Worm (Caenorhabditis elegans) whole organism, young adult: Measurements from ENCODE around the gene ZK930.2.

Source experiments
- F33H1.4 ChIP-seq: fragments of 200-800 bp; sonication (Bioruptor generic); IDR thresholded peaks from 2 replicates; pipeline ENCODE4 v1.3.6; 2022; ENCODE audit warnings: missing genetic modification reagents, missing genetic modification characterization, missing compliant biosample characterization
- F37B4.10 ChIP-seq: fragments of 200-800 bp; sonication (Bioruptor generic); IDR thresholded peaks from 2 replicates; pipeline ENCODE4 v1.3.6; 2022; ENCODE audit warnings: missing genetic modification characterization, missing compliant biosample characterization
- ZK185.1 ChIP-seq: sonication (generic microtip); optimal IDR thresholded peaks from 2 replicates; lab custom pipeline; 2016; ENCODE audit warnings: mild to moderate bottlenecking, missing genetic modification characterization, missing compliant biosample characterization; ENCODE audit not compliant: poor library complexity, severe bottlenecking
- akir-1 ChIP-seq: fragments of 200-800 bp; sonication (Bioruptor generic); optimal IDR thresholded peaks from 2 replicates; lab custom pipeline; 2018; ENCODE audit warnings: mild to moderate bottlenecking, missing genetic modification characterization, moderate library complexity, missing compliant biosample characterization
- aptf-3 ChIP-seq: fragments of 200-800 bp; sonication (Bioruptor generic); IDR thresholded peaks from 2 replicates; pipeline ENCODE4 v1.3.6; 2022; ENCODE audit warnings: missing genetic modification characterization, missing compliant biosample characterization
- attf-6 ChIP-seq: fragments of 200-800 bp; sonication (Bioruptor generic); IDR thresholded peaks from 2 replicates; pipeline ENCODE4 v1.3.6; 2022; ENCODE audit warnings: missing genetic modification reagents, missing genetic modification characterization, missing compliant biosample characterization
- bed-1 ChIP-seq: fragments of 200-800 bp; sonication (Bioruptor generic); IDR thresholded peaks from 2 replicates; pipeline ENCODE4 v1.3.6; 2022; ENCODE audit warnings: missing genetic modification reagents, missing genetic modification characterization, missing compliant biosample characterization
- bed-2 ChIP-seq: fragments of 200-800 bp; sonication (Bioruptor generic); IDR thresholded peaks from 2 replicates; pipeline ENCODE4 v1.3.6; 2022; ENCODE audit warnings: missing genetic modification reagents, missing genetic modification characterization, missing compliant biosample characterization
- cebp-1 ChIP-seq, 2 experiments: fragments of 200-800 bp in 1 of 2; sonication (Bioruptor generic) in 1 of 2; sonication (generic microtip) in 1 of 2; IDR thresholded peaks in 1 of 2; optimal IDR thresholded peaks in 1 of 2; 2 replicates each; pipeline versions ENCODE4 v1.3.6 to Lab custom; 2017 to 2022; ENCODE audit warnings: missing compliant biosample characterization in 2 of 2, missing genetic modification characterization in 2 of 2, mild to moderate bottlenecking in 1 of 2, missing genetic modification reagents in 1 of 2, moderate library complexity in 1 of 2
- cebp-2 ChIP-seq: fragments of 200-800 bp; sonication (Bioruptor generic); IDR thresholded peaks from 2 replicates; pipeline ENCODE4 v1.3.6; 2022; ENCODE audit warnings: missing genetic modification characterization, missing compliant biosample characterization
- ceh-58 ChIP-seq: fragments of 200-800 bp; sonication (Bioruptor generic); IDR thresholded peaks from 2 replicates; pipeline ENCODE4 v1.3.6; 2022; ENCODE audit warnings: missing genetic modification characterization, missing compliant biosample characterization
- ets-4 ChIP-seq: fragments of 200-800 bp; sonication (Bioruptor generic); optimal IDR thresholded peaks from 2 replicates; lab custom pipeline; 2018; ENCODE audit warnings: mild to moderate bottlenecking, missing genetic modification characterization, missing compliant biosample characterization
- hlh-12 ChIP-seq: sonication (generic microtip); optimal IDR thresholded peaks from 2 replicates; lab custom pipeline; 2016; ENCODE audit warnings: missing genetic modification characterization, missing compliant biosample characterization
- hmg-1.2 ChIP-seq: fragments of 200-800 bp; sonication (Bioruptor generic); IDR thresholded peaks from 2 replicates; pipeline ENCODE4 v1.3.6; 2022; ENCODE audit warnings: missing genetic modification reagents, missing genetic modification characterization, missing compliant biosample characterization
- hmg-20 ChIP-seq: fragments of 200-800 bp; sonication (Bioruptor generic); IDR thresholded peaks from 2 replicates; pipeline ENCODE4 v1.3.6; 2022; ENCODE audit warnings: missing genetic modification reagents, missing genetic modification characterization, missing compliant biosample characterization
- let-526 ChIP-seq: fragments of 200-800 bp; sonication (Bioruptor generic); IDR thresholded peaks from 2 replicates; pipeline ENCODE4 v1.3.6; 2022; ENCODE audit warnings: missing genetic modification reagents, missing genetic modification characterization, missing compliant biosample characterization
- lin-26 ChIP-seq: fragments of 200-800 bp; sonication (Bioruptor generic); IDR thresholded peaks from 2 replicates; pipeline ENCODE4 v1.3.6; 2022; ENCODE audit warnings: missing genetic modification reagents, missing genetic modification characterization, missing compliant biosample characterization
- lin-35 ChIP-seq, 3 experiments: fragments of 150-350 bp in 2 of 3; sonication (generic microtip) in 1 of 3; optimal IDR thresholded peaks; 2 replicates each; lab custom pipeline; 2014 to 2018; ENCODE audit warnings: missing biosample characterization in 3 of 3, missing genetic modification characterization in 3 of 3, missing genetic modification reagents in 3 of 3
- lin-40 ChIP-seq: sonication (generic microtip); optimal IDR thresholded peaks from 2 replicates; lab custom pipeline; 2016; ENCODE audit warnings: missing genetic modification characterization, mild to moderate bottlenecking, missing compliant biosample characterization, missing genotype, missing genetic modification reagents
- lsl-1 ChIP-seq: fragments of 200-800 bp; sonication (Bioruptor generic); optimal IDR thresholded peaks from 2 replicates; lab custom pipeline; 2018; ENCODE audit warnings: mild to moderate bottlenecking, missing genetic modification characterization, moderate library complexity, missing compliant biosample characterization
- madf-6 ChIP-seq: fragments of 200-800 bp; sonication (Bioruptor generic); IDR thresholded peaks from 2 replicates; pipeline ENCODE4 v1.3.6; 2022; ENCODE audit warnings: missing genetic modification reagents, missing genetic modification characterization, missing compliant biosample characterization
- mcd-1 ChIP-seq: fragments of 200-800 bp; sonication (Bioruptor generic); IDR thresholded peaks from 2 replicates; pipeline ENCODE4 v1.3.6; 2022; ENCODE audit warnings: missing genetic modification reagents, missing genetic modification characterization, missing compliant biosample characterization
- nfya-1 ChIP-seq: sonication (generic microtip); optimal IDR thresholded peaks from 2 replicates; lab custom pipeline; 2017; ENCODE audit warnings: antibody characterized with exemption, missing compliant biosample characterization, missing genetic modification characterization, borderline replicate concordance; ENCODE audit not compliant: insufficient read depth
- nfyb-1 ChIP-seq: fragments of 200-800 bp; sonication (Bioruptor generic); IDR thresholded peaks from 2 replicates; pipeline ENCODE4 v1.3.6; 2022; ENCODE audit warnings: missing genetic modification reagents, missing genetic modification characterization, missing compliant biosample characterization
- nhr-27 ChIP-seq: fragments of 200-800 bp; sonication (Bioruptor generic); optimal IDR thresholded peaks from 2 replicates; lab custom pipeline; 2018; ENCODE audit warnings: mild to moderate bottlenecking, missing genetic modification characterization, moderate library complexity, missing compliant biosample characterization
- nhr-80 ChIP-seq: sonication (generic microtip); optimal IDR thresholded peaks from 2 replicates; lab custom pipeline; 2016; ENCODE audit warnings: missing genetic modification characterization, missing compliant biosample characterization
- rec-8 ChIP-seq, 2 experiments: sonication (generic microtip); optimal IDR thresholded peaks; 2 replicates each; lab custom pipeline; 2016; ENCODE audit warnings: mild to moderate bottlenecking in 2 of 2, missing genetic modification characterization in 2 of 2, missing genetic modification reagents in 2 of 2, missing genotype in 2 of 2, missing biosample characterization in 1 of 2, missing compliant biosample characterization in 1 of 2, moderate library complexity in 1 of 2
- rpc-1 ChIP-seq, 2 experiments: fragments of 150-350 bp in 1 of 2; sonication (generic microtip) in 1 of 2; optimal IDR thresholded peaks; 2 replicates each; lab custom pipeline; 2014 to 2018; ENCODE audit warnings: missing biosample characterization in 1 of 2, missing genetic modification characterization in 1 of 2, missing genetic modification reagents in 1 of 2, missing genotype in 1 of 2
- sptf-2 ChIP-seq: fragments of 200-800 bp; sonication (Bioruptor generic); optimal IDR thresholded peaks from 2 replicates; lab custom pipeline; 2018; ENCODE audit warnings: mild to moderate bottlenecking, missing genetic modification characterization, missing compliant biosample characterization
- tbp1 ChIP-seq: fragments of 200-800 bp; sonication (Bioruptor generic); optimal IDR thresholded peaks from 2 replicates; lab custom pipeline; 2018; ENCODE audit warnings: mild to moderate bottlenecking, missing genetic modification characterization, missing compliant biosample characterization
- tbx-9 ChIP-seq: sonication (generic microtip); optimal IDR thresholded peaks from 2 replicates; lab custom pipeline; 2016; ENCODE audit warnings: borderline replicate concordance, missing genetic modification characterization, inconsistent platforms, missing compliant biosample characterization
- tlf-1 ChIP-seq: fragments of 200-800 bp; sonication (Bioruptor generic); optimal IDR thresholded peaks from 2 replicates; lab custom pipeline; 2018; ENCODE audit warnings: mild to moderate bottlenecking, missing genetic modification characterization, missing compliant biosample characterization
- unc-130 ChIP-seq: sonication (generic microtip); optimal IDR thresholded peaks from 2 replicates; lab custom pipeline; 2016; ENCODE audit warnings: missing genetic modification reagents, missing genetic modification characterization, missing compliant biosample characterization
- zfh-2 ChIP-seq: fragments of 200-800 bp; sonication (Bioruptor generic); conservative IDR thresholded peaks from 2 replicates; pipeline ENCODE4 v1.3.6; 2022; ENCODE audit warnings: missing genetic modification reagents, missing genetic modification characterization, missing compliant biosample characterization
- ztf-18 ChIP-seq: sonication (generic microtip); optimal IDR thresholded peaks from 2 replicates; lab custom pipeline; 2016; ENCODE audit warnings: missing genotype, mild to moderate bottlenecking, missing genetic modification characterization, missing compliant biosample characterization
- ztf-28 ChIP-seq: fragments of 200-800 bp; sonication (Bioruptor generic); IDR thresholded peaks from 2 replicates; pipeline ENCODE4 v1.3.6; 2022; ENCODE audit warnings: missing genetic modification reagents, missing genetic modification characterization, missing compliant biosample characterization
- ztf-3 ChIP-seq: fragments of 200-800 bp; sonication (Bioruptor generic); optimal IDR thresholded peaks from 2 replicates; lab custom pipeline; 2018; ENCODE audit warnings: mild to moderate bottlenecking, missing genetic modification characterization, missing compliant biosample characterization

ZK930.2 gene

DNA sequence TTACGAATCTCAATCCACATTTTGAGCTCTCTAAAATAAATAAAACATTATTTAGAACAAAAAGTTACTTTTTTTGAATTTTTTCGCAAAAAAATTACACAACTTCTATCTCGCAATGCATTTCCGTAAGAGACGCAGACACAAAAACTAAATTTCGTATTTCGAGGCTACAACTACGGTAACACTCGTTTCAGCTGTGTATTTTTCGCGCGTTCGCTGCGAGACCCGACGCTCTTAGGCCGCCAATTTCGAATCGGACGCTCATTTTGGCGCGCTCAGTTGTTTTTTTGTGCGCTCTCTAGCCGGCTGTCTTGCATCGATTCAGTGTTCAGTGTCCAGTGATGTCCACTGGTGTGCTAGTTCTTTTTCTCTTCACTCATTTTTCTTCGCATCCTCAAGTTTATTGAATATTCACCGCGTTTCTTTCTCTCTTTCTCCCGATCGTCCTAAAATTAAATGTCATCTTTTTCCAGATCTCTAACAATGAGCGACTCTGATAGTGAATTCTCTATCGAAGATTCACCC, 18.5 kb downstream of the ZK930.2 start, which contains the start of the genes npp-3 and top-2 (continued):
- peak; percentile 17 for TF ChIP-seq rpc-1 (optimal IDR thresholded peaks at IDR 0.05; lab: Kevin White, UChicago)
- TF ChIP-seq rpc-1 (tag; optimal IDR thresholded peaks at IDR 0.05; lab: Kevin White, UChicago): no peak
- no peak for TF ChIP-seq hlh-12
- peak; percentile 99 for TF ChIP-seq madf-6 (GFP tag; lab: Robert Waterston, UW)
- peak; percentile 97 for TF ChIP-seq tlf-1
- TF ChIP-seq cebp-2 (GFP tag; lab: Robert Waterston, UW): no peak
- TF ChIP-seq ceh-58: no peak
- peak; percentile 93 for TF ChIP-seq unc-130 (GFP tag; lab: Kevin White, UChicago)
- no peak for TF ChIP-seq bed-1
- no peak for TF ChIP-seq rec-8 (tag; optimal IDR thresholded peaks at IDR 0.05; lab: Kevin White, UChicago)
- TF ChIP-seq nhr-27 (tag; lab: Kevin White, UChicago): no peak
- TF ChIP-seq let-526 (GFP tag; lab: Robert Waterston, UW): 0 out of 2 replicates have a peak, but pooled peaks have one; percentile 67
- TF ChIP-seq aptf-3 (GFP tag; lab: Robert Waterston, UW): no peak
- TF ChIP-seq sptf-2 (GFP tag; lab: Kevin White, UChicago): no peak
- peak; percentile 95 for TF ChIP-seq hmg-1.2 (GFP tag; lab: Robert Waterston, UW)
- TF ChIP-seq tbp1 (GFP tag; lab: Kevin White, UChicago): peak; percentile 74
- TF ChIP-seq lsl-1 (GFP tag; lab: Kevin White, UChicago): peak; percentile 99
- TF ChIP-seq ztf-18 (tag; lab: Kevin White, UChicago): peak; percentile 77
- TF ChIP-seq, all 124 proteins: peak for 76

DNA sequence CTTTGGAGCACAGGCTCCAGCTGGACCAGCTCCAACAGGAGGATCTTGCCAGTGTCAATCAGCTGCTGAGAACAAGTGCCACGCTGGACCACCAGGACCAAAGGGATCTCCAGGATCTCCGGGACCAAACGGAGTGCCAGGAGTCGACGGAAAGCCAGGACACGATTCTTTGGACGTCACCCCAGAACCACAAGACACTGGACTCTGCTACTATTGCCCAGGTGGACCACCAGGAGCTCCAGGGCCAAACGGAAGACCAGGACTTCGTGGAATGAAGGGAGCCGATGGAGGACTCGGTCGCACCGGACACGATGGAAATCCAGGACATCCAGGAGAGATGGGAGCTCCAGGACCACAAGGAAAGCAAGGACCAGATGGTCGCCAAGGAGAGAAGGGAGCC, 24.3 kb downstream of the ZK930.2 start:
- TF ChIP-seq nfyb-1 (GFP tag; lab: Robert Waterston, UW) (no peak), bed-1 (0 out of 2 replicates have a peak, but pooled peaks have one; percentile 41), tbx-9 (tag; lab: Kevin White, UChicago) (no peak), unc-130 (GFP tag; lab: Kevin White, UChicago) (no peak), nfya-1 (no peak), attf-6 (GFP tag; lab: Robert Waterston, UW) (no peak), lin-35 (GFP tag; optimal IDR thresholded peaks at IDR 0.05; lab: Kevin White, UChicago) (no peak), ZK185.1 (tag; lab: Kevin White, UChicago) (no peak), lin-26 (GFP tag; lab: Robert Waterston, UW) (peak; percentile 57; the same call in 1 of the 2 replicates), F33H1.4 (GFP tag; lab: Robert Waterston, UW) (no peak), bed-2 (no peak), F37B4.10 (GFP tag; lab: Robert Waterston, UW) (0 out of 2 replicates have a peak, but pooled peaks have one; percentile 69), cebp-1 (GFP tag; IDR thresholded peaks at IDR 0.05; lab: Robert Waterston, UW) (no peak), cebp-1 (tag; optimal IDR thresholded peaks at IDR 0.05; lab: Kevin White, UChicago) (no peak), zfh-2 (GFP tag; lab: Robert Waterston, UW) (peak; percentile 37; the same call in 1 of the 2 replicates), tlf-1 (no peak), mcd-1 (GFP tag; lab: Robert Waterston, UW) (no peak), hmg-20 (GFP tag; lab: Robert Waterston, UW) (no peak)

- TF ChIP-seq F33H1.4 (GFP tag; lab: Robert Waterston, UW) (no peak), nhr-27 (tag; lab: Kevin White, UChicago) (no peak), lin-40 (no peak), ztf-3 (no peak), ets-4 (GFP tag; lab: Kevin White, UChicago) (no peak), nhr-80 (tag; lab: Kevin White, UChicago) (no peak), akir-1 (no peak), ztf-28 (GFP tag; lab: Robert Waterston, UW) (no peak)
Observed at ce11 chrII:11868234-11868633, 25.0 kb downstream of the ZK930.2 start, which contains the start of gene col-84. TSS of gene col-84 (plus strand) at chrII:11868534.
